In the genomic region with DNA sequence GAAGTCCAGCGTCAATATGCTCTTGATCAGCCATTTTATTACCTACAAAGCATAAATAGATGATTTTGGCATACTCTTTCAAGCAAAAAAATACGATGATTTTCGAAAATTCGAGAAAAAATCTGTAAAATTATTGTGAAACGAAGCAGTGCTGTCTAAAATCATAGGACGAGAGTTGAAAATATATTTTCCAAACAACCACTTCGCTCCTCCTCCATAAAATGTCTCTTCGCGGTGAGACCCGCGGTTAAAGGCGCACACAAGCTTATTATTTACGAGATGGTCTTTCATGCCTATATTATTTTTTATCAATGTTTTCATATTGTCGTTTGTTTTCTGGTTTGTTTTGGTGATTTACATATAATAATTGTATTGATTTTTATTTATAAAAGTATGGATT, we compare ENCODE assay signal across 8 worm cellular contexts.
TF ChIP-seq lines count a peak whose summit lies in the region.

A gene (minus strand): TSS at position 42 of the 400 bp plus-strand sequence.

TF ChIP-seq in whole organism, L1 larva, 84 proteins besides CTCF, POLR2A, EP300 and RAD21 (continues in another document):
- TF ChIP-seq lin-39 (tag; optimal IDR thresholded peaks at IDR 0.05; lab: Kevin White, UChicago) (no peak), zip-4 (GFP tag; optimal IDR thresholded peaks at IDR 0.05; lab: Kevin White, UChicago) (no peak), nhr-20 (tag; optimal IDR thresholded peaks at IDR 0.05; lab: Kevin White, UChicago) (peak; percentile 79), C16A3.4 (tag; optimal IDR thresholded peaks at IDR 0.05; lab: Kevin White, UChicago) (peak; percentile 88), C34B4.2 (tag; optimal IDR thresholded peaks at IDR 0.05; lab: Kevin White, UChicago) (no peak), tlp-1 (tag; optimal IDR thresholded peaks at IDR 0.05; lab: Kevin White, UChicago) (no peak), snu-23 (GFP tag; optimal IDR thresholded peaks at IDR 0.05; lab: Kevin White, UChicago) (peak; percentile 87), aly-2 (tag; optimal IDR thresholded peaks at IDR 0.05; lab: Kevin White, UChicago) (no peak), xbp-1 (tag; optimal IDR thresholded peaks at IDR 0.05; lab: Kevin White, UChicago) (peak; percentile 71), zag-1 (tag; optimal IDR thresholded peaks at IDR 0.05; lab: Kevin White, UChicago) (no peak), grh-1 (GFP tag; IDR thresholded peaks at IDR 0.05; lab: Robert Waterston, UW) (no peak)

TF ChIP-seq in whole organism, L2 larva, 48 proteins besides CTCF, POLR2A, EP300 and RAD21 (continues in another document):
- TF ChIP-seq ztf-1 (GFP tag; conservative IDR thresholded peaks at IDR 0.05; lab: Robert Waterston, UW) (no peak), alr-1 (tag; optimal IDR thresholded peaks at IDR 0.05; lab: Kevin White, UChicago) (no peak), snpc-4 (tag; optimal IDR thresholded peaks at IDR 0.05; lab: Kevin White, UChicago) (peak; percentile 66), lin-11 (tag; optimal IDR thresholded peaks at IDR 0.05; lab: Kevin White, UChicago) (peak; percentile 2), nhr-11 (tag; optimal IDR thresholded peaks at IDR 0.05; lab: Kevin White, UChicago) (no peak), elt-3 (tag; optimal IDR thresholded peaks at IDR 0.05; lab: Kevin White, UChicago) (no peak), lin-39 (tag; optimal IDR thresholded peaks at IDR 0.05; lab: Kevin White, UChicago) (no peak), egl-27 (tag; optimal IDR thresholded peaks at IDR 0.05; lab: Kevin White, UChicago) (no peak), unc-39 (tag; optimal IDR thresholded peaks at IDR 0.05; lab: Kevin White, UChicago) (no peak), mbf-1 (tag; optimal IDR thresholded peaks at IDR 0.05; lab: Kevin White, UChicago) (no peak), fos-1 (tag; optimal IDR thresholded peaks at IDR 0.05; lab: Kevin White, UChicago) (peak; percentile 61)

TF ChIP-seq in whole organism, L3 larva, 47 proteins besides CTCF, POLR2A, EP300 and RAD21 (continues in another document):
- TF ChIP-seq sea-2 (GFP tag; optimal IDR thresholded peaks at IDR 0.05; lab: Kevin White, UChicago), result no peak
- no peak for TF ChIP-seq jun-1 (tag; optimal IDR thresholded peaks at IDR 0.05; lab: Kevin White, UChicago)
- TF ChIP-seq nhr-11 (tag; optimal IDR thresholded peaks at IDR 0.05; lab: Kevin White, UChicago), result no peak
- no peak for TF ChIP-seq aly-2 (tag; optimal IDR thresholded peaks at IDR 0.05; lab: Kevin White, UChicago)
- no peak for TF ChIP-seq lsy-12 (tag; optimal IDR thresholded peaks at IDR 0.05; lab: Kevin White, UChicago)
- TF ChIP-seq elt-3 (tag; optimal IDR thresholded peaks at IDR 0.05; lab: Kevin White, UChicago), result no peak
- TF ChIP-seq lin-15B (tag; optimal IDR thresholded peaks at IDR 0.05; lab: Kevin White, UChicago), result peak; percentile 82
- no peak for TF ChIP-seq nhr-237 (tag; optimal IDR thresholded peaks at IDR 0.05; lab: Kevin White, UChicago)
- TF ChIP-seq fkh-2 (tag; optimal IDR thresholded peaks at IDR 0.05; lab: Kevin White, UChicago), result no peak
- TF ChIP-seq daf-12 (tag; optimal IDR thresholded peaks at IDR 0.05; lab: Kevin White, UChicago), result no peak
- peak; percentile 95 for TF ChIP-seq pha-4 (tag; optimal IDR thresholded peaks at IDR 0.05; lab: Kevin White, UChicago)
- TF ChIP-seq ceh-16 (tag; optimal IDR thresholded peaks at IDR 0.05; lab: Kevin White, UChicago), result no peak

TF ChIP-seq in whole organism, L4 larva, 104 proteins besides CTCF, POLR2A, EP300 and RAD21 (continues in another document):
- TF ChIP-seq nhr-6 (tag; optimal IDR thresholded peaks at IDR 0.05; lab: Kevin White, UChicago) (peak; percentile 60), F37D6.2 (tag; optimal IDR thresholded peaks at IDR 0.05; lab: Kevin White, UChicago) (no peak), aha-1 (tag; lab: Kevin White, UChicago) (peak; percentile 39), lir-3 (tag; optimal IDR thresholded peaks at IDR 0.05; lab: Kevin White, UChicago) (no peak), daf-19 (GFP tag; conservative IDR thresholded peaks at IDR 0.05; lab: Robert Waterston, UW) (no peak), ceh-20 (GFP tag; IDR thresholded peaks at IDR 0.05; lab: Robert Waterston, UW) (no peak), rbr-2 (tag; optimal IDR thresholded peaks at IDR 0.05; lab: Kevin White, UChicago) (peak; percentile 57), mdl-1 (tag; optimal IDR thresholded peaks at IDR 0.05; lab: Kevin White, UChicago) (peak in 1 of 2 experiments; percentile 12), unc-62 (GFP tag; optimal IDR thresholded peaks at IDR 0.05 in 1 of 2; lab: Kevin White, UChicago) (peak in 1 of 2 experiments; percentile 20), unc-62 (tag; optimal IDR thresholded peaks at IDR 0.05; lab: Kevin White, UChicago) (no peak), mep-1 (tag; optimal IDR thresholded peaks at IDR 0.05; lab: Kevin White, UChicago) (peak; percentile 87), lsy-2 (tag; optimal IDR thresholded peaks at IDR 0.05; lab: Kevin White, UChicago) (peak; percentile 46 to 92)

TF ChIP-seq in whole organism, late embryonic, 69 proteins besides CTCF, POLR2A, EP300 and RAD21:
- peak; percentile 11 for TF ChIP-seq elt-2 (tag; optimal IDR thresholded peaks at IDR 0.05; lab: Kevin White, UChicago)
- no peak for TF ChIP-seq ceh-34 (tag; optimal IDR thresholded peaks at IDR 0.05; lab: Kevin White, UChicago)
- peak; percentile 40 for TF ChIP-seq nfya-1 (tag; optimal IDR thresholded peaks at IDR 0.05; lab: Kevin White, UChicago)

TF ChIP-seq in whole organism, midembryonic, 9 proteins besides CTCF, POLR2A, EP300 and RAD21:
- TF ChIP-seq cog-1 (tag; optimal IDR thresholded peaks at IDR 0.05; lab: Kevin White, UChicago) (peak; percentile 36), ref-1 (GFP tag; conservative IDR thresholded peaks at IDR 0.05; lab: Robert Waterston, UW) (no peak)

TF ChIP-seq in whole organism, mixed stage, embryonic, 35 proteins besides CTCF, POLR2A, EP300 and RAD21 (continues in another document):
- peak; percentile 69 for TF ChIP-seq mep-1 (tag; optimal IDR thresholded peaks at IDR 0.05; lab: Kevin White, UChicago)
- no peak for TF ChIP-seq unc-39 (tag; optimal IDR thresholded peaks at IDR 0.05; lab: Kevin White, UChicago)
- TF ChIP-seq cnd-1 (tag; optimal IDR thresholded peaks at IDR 0.05; lab: Kevin White, UChicago), result no peak
- TF ChIP-seq blmp-1 (tag; optimal IDR thresholded peaks at IDR 0.05; lab: Kevin White, UChicago), result no peak
- no peak for TF ChIP-seq ham-2 (GFP tag; optimal IDR thresholded peaks at IDR 0.05; lab: Kevin White, UChicago)
- TF ChIP-seq ceh-43 (GFP tag; optimal IDR thresholded peaks at IDR 0.05; lab: Kevin White, UChicago), result no peak
- peak; percentile 60 for TF ChIP-seq pha-4 (tag; optimal IDR thresholded peaks at IDR 0.05; lab: Kevin White, UChicago)
- TF ChIP-seq ztf-11 (tag; optimal IDR thresholded peaks at IDR 0.05; lab: Kevin White, UChicago), result no peak
- no peak for TF ChIP-seq elt-1 (tag; optimal IDR thresholded peaks at IDR 0.05; lab: Kevin White, UChicago; ENCODE audit: borderline replicate concordance, insufficient read depth)
- TF ChIP-seq lin-13 (tag; optimal IDR thresholded peaks at IDR 0.05; lab: Kevin White, UChicago), result peak; percentile 61
- peak; percentile 56 for TF ChIP-seq ceh-39 (tag; optimal IDR thresholded peaks at IDR 0.05; lab: Kevin White, UChicago)
- TF ChIP-seq tbx-8 (GFP tag; optimal IDR thresholded peaks at IDR 0.05; lab: Kevin White, UChicago), result no peak
- TF ChIP-seq ces-1 (GFP tag; optimal IDR thresholded peaks at IDR 0.05; lab: Kevin White, UChicago), result peak; percentile 42
- no peak for TF ChIP-seq drap-1 (GFP tag; optimal IDR thresholded peaks at IDR 0.05; lab: Kevin White, UChicago)
- no peak for TF ChIP-seq elt-3 (tag; optimal IDR thresholded peaks at IDR 0.05; lab: Kevin White, UChicago)
- TF ChIP-seq lsy-2 (tag; optimal IDR thresholded peaks at IDR 0.05; lab: Kevin White, UChicago), result peak; percentile 74
- no peak for TF ChIP-seq nhr-2 (tag; optimal IDR thresholded peaks at IDR 0.05; lab: Kevin White, UChicago)
- no peak for TF ChIP-seq sptf-1 (tag; optimal IDR thresholded peaks at IDR 0.05; lab: Kevin White, UChicago)
- TF ChIP-seq zip-8 (tag; optimal IDR thresholded peaks at IDR 0.05; lab: Kevin White, UChicago), result no peak
- TF ChIP-seq mab-5 (tag; optimal IDR thresholded peaks at IDR 0.05; lab: Kevin White, UChicago), result no peak
- no peak for TF ChIP-seq unc-62 (GFP tag; optimal IDR thresholded peaks at IDR 0.05; lab: Kevin White, UChicago)
- no peak for TF ChIP-seq lin-32 (GFP tag; optimal IDR thresholded peaks at IDR 0.05; lab: Kevin White, UChicago)

TF ChIP-seq in whole organism, young adult, 124 proteins besides CTCF, POLR2A, EP300 and RAD21 (continues in another document):
- TF ChIP-seq rcor-1 (GFP tag; IDR thresholded peaks at IDR 0.05; lab: Robert Waterston, UW) (peak; percentile 51; the same call in 1 of the 2 replicates), ceh-27 (GFP tag; optimal IDR thresholded peaks at IDR 0.05; lab: Kevin White, UChicago) (peak; percentile 55), snpc-1.3 (tag; optimal IDR thresholded peaks at IDR 0.05; lab: Kevin White, UChicago; ENCODE audit: insufficient read depth) (peak; percentile 6), unc-130 (GFP tag; optimal IDR thresholded peaks at IDR 0.05; lab: Kevin White, UChicago) (no peak), hmg-20 (GFP tag; IDR thresholded peaks at IDR 0.05; lab: Robert Waterston, UW) (no peak), bed-2 (GFP tag; IDR thresholded peaks at IDR 0.05; lab: Robert Waterston, UW) (no peak), nfyb-1 (GFP tag; IDR thresholded peaks at IDR 0.05; lab: Robert Waterston, UW) (0 out of 2 replicates have a peak, but pooled peaks have one; percentile 49), F33H1.4 (GFP tag; IDR thresholded peaks at IDR 0.05; lab: Robert Waterston, UW) (peak; percentile 92), dpl-1 (GFP tag; optimal IDR thresholded peaks at IDR 0.05; lab: Kevin White, UChicago) (peak; percentile 6), hmg-1.2 (GFP tag; IDR thresholded peaks at IDR 0.05; lab: Robert Waterston, UW) (peak; percentile 34; the same call in 1 of the 2 replicates), tbp1 (GFP tag; optimal IDR thresholded peaks at IDR 0.05; lab: Kevin White, UChicago) (peak; percentile 55), snpc-4 (GFP tag; optimal IDR thresholded peaks at IDR 0.05; lab: Kevin White, UChicago) (no peak), snpc-4 (tag; optimal IDR thresholded peaks at IDR 0.05; lab: Kevin White, UChicago) (peak in 2 of 4 experiments; percentile 53 to 80), lin-54 (GFP tag; optimal IDR thresholded peaks at IDR 0.05; lab: Kevin White, UChicago) (peak; percentile 26), lsl-1 (GFP tag; optimal IDR thresholded peaks at IDR 0.05; lab: Kevin White, UChicago) (peak; percentile 28), attf-5 (GFP tag; optimal IDR thresholded peaks at IDR 0.05; lab: Kevin White, UChicago) (peak; percentile 75), lin-40 (tag; optimal IDR thresholded peaks at IDR 0.05; lab: Kevin White, UChicago) (peak; percentile 37), cebp-1 (GFP tag; IDR thresholded peaks at IDR 0.05; lab: Robert Waterston, UW) (peak; percentile 63; the same call in 1 of the 2 replicates), cebp-1 (tag; optimal IDR thresholded peaks at IDR 0.05; lab: Kevin White, UChicago) (peak; percentile 75), hlh-26 (GFP tag; conservative IDR thresholded peaks at IDR 0.05; lab: Robert Waterston, UW) (no peak), F23B12.7 (tag; optimal IDR thresholded peaks at IDR 0.05; lab: Kevin White, UChicago; ENCODE audit: insufficient read depth) (peak; percentile 40), madf-6 (GFP tag; IDR thresholded peaks at IDR 0.05; lab: Robert Waterston, UW) (peak; percentile 50; the same call in 1 of the 2 replicates)
